Fruit fly (Drosophila melanogaster): Measurements from ENCODE around the gene Dtd.

- no peak for TF ChIP-seq CG10543 (GFP tag; optimal IDR thresholded peaks at IDR 0.05)
- TF ChIP-seq CG4854 (GFP tag; optimal IDR thresholded peaks at IDR 0.05) = no peak
- TF ChIP-seq CG7745 (tag; optimal IDR thresholded peaks at IDR 0.05) = no peak
- TF ChIP-seq CG18764 (GFP tag; optimal IDR thresholded peaks at IDR 0.05) = no peak
- TF ChIP-seq CG11504 (tag; optimal IDR thresholded peaks at IDR 0.05) = no peak
- TF ChIP-seq usp (GFP tag; optimal IDR thresholded peaks at IDR 0.05) = no peak
- TF ChIP-seq Rx (GFP tag; IDR thresholded peaks at IDR 0.05) = no peak
- TF ChIP-seq CG13424 (tag; optimal IDR thresholded peaks at IDR 0.05) = no peak
- no peak for TF ChIP-seq chif (GFP tag; optimal IDR thresholded peaks at IDR 0.05)
- TF ChIP-seq slp2 (GFP tag; optimal IDR thresholded peaks at IDR 0.05) = no peak
These were observed 36.0 kb upstream of the Dtd start for dm6 chr3R:11393896-11394295.

Measured in whole organism, embryonic.